Worm (Caenorhabditis elegans) whole organism, late embryonic: Measurements from ENCODE around the gene aex-3.

Source experiments
- C08G9.2 ChIP-seq: sonication (generic microtip); optimal IDR thresholded peaks from 2 replicates; lab custom pipeline; 2016; ENCODE audit warnings: mild to moderate bottlenecking, missing genetic modification characterization, moderate library complexity, missing compliant biosample characterization
- F13H6.1 ChIP-seq: sonication (generic microtip); optimal IDR thresholded peaks from 2 replicates; lab custom pipeline; 2016; ENCODE audit warnings: missing genetic modification characterization, missing compliant biosample characterization
- ahr-1 ChIP-seq: sonication (generic microtip); optimal IDR thresholded peaks from 2 replicates; lab custom pipeline; 2016; ENCODE audit warnings: missing genetic modification characterization, missing compliant biosample characterization
- ceh-14 ChIP-seq: sonication (generic microtip); optimal IDR thresholded peaks from 2 replicates; lab custom pipeline; 2016; ENCODE audit warnings: missing genotype, missing genetic modification characterization, missing compliant biosample characterization
- ceh-18 ChIP-seq: sonication (generic microtip); optimal IDR thresholded peaks from 2 replicates; lab custom pipeline; 2016; ENCODE audit warnings: missing genetic modification characterization, missing compliant biosample characterization
- ceh-2 ChIP-seq: sonication (generic microtip); optimal IDR thresholded peaks from 2 replicates; lab custom pipeline; 2016; ENCODE audit warnings: missing genotype, missing genetic modification characterization, missing compliant biosample characterization
- ceh-22 ChIP-seq: sonication (generic microtip); optimal IDR thresholded peaks from 2 replicates; lab custom pipeline; 2017; ENCODE audit warnings: missing biosample characterization, missing genetic modification characterization
- ceh-24 ChIP-seq: sonication (generic microtip); optimal IDR thresholded peaks from 2 replicates; lab custom pipeline; 2016; ENCODE audit warnings: mild to moderate bottlenecking, missing genetic modification characterization, missing compliant biosample characterization
- ceh-30 ChIP-seq: fragments of 150-350 bp; optimal IDR thresholded peaks from 2 replicates; lab custom pipeline; 2014; ENCODE audit warnings: missing biosample characterization, missing genetic modification characterization
- ceh-31 ChIP-seq: sonication (generic microtip); optimal IDR thresholded peaks from 2 replicates; lab custom pipeline; 2016; ENCODE audit warnings: missing genetic modification characterization, missing compliant biosample characterization
- ceh-34 ChIP-seq: sonication (generic microtip); optimal IDR thresholded peaks from 2 replicates; lab custom pipeline; 2016; ENCODE audit warnings: mild to moderate bottlenecking, missing genetic modification characterization, missing compliant biosample characterization
- ceh-45 ChIP-seq: fragments of 200-800 bp; sonication (Bioruptor generic); IDR thresholded peaks from 2 replicates; pipeline ENCODE4 v1.3.6; 2022; ENCODE audit warnings: missing genetic modification reagents, missing genetic modification characterization, missing compliant biosample characterization
- ceh-48 ChIP-seq: sonication (generic microtip); optimal IDR thresholded peaks from 2 replicates; lab custom pipeline; 2016; ENCODE audit warnings: missing genetic modification characterization, inconsistent platforms, missing compliant biosample characterization
- ceh-9 ChIP-seq: sonication (generic microtip); optimal IDR thresholded peaks from 2 replicates; lab custom pipeline; 2016; ENCODE audit warnings: mild to moderate bottlenecking, missing genetic modification characterization, inconsistent platforms, missing compliant biosample characterization
- che-1 ChIP-seq: sonication (generic microtip); optimal IDR thresholded peaks from 2 replicates; lab custom pipeline; 2016; ENCODE audit warnings: mild to moderate bottlenecking, missing genetic modification characterization, missing compliant biosample characterization
- dmd-4 ChIP-seq: sonication (generic microtip); optimal IDR thresholded peaks from 2 replicates; lab custom pipeline; 2016; ENCODE audit warnings: borderline replicate concordance, missing genetic modification characterization, missing compliant biosample characterization
- elt-2 ChIP-seq: sonication (generic microtip); optimal IDR thresholded peaks from 2 replicates; lab custom pipeline; 2016; ENCODE audit warnings: missing genetic modification reagents, missing genetic modification characterization, missing compliant biosample characterization
- elt-4 ChIP-seq: sonication (generic microtip); optimal IDR thresholded peaks from 2 replicates; lab custom pipeline; 2016; ENCODE audit warnings: missing genetic modification characterization, missing compliant biosample characterization
- ets-4 ChIP-seq: sonication (generic microtip); optimal IDR thresholded peaks from 2 replicates; lab custom pipeline; 2016; ENCODE audit warnings: missing genetic modification characterization, missing compliant biosample characterization
- eyg-1 ChIP-seq: sonication (generic microtip); optimal IDR thresholded peaks from 2 replicates; lab custom pipeline; 2016; ENCODE audit warnings: missing genotype, missing genetic modification characterization, missing compliant biosample characterization
- fax-1 ChIP-seq: sonication (generic microtip); optimal IDR thresholded peaks from 2 replicates; lab custom pipeline; 2016; ENCODE audit warnings: missing genotype, missing genetic modification characterization, missing compliant biosample characterization
- fkh-10 ChIP-seq: fragments of 150-350 bp; optimal IDR thresholded peaks from 2 replicates; lab custom pipeline; 2014; ENCODE audit warnings: missing biosample characterization, missing genetic modification reagents, missing genetic modification characterization
- gmeb-2 ChIP-seq: sonication (generic microtip); optimal IDR thresholded peaks from 2 replicates; lab custom pipeline; 2016; ENCODE audit warnings: missing genetic modification characterization, inconsistent platforms, missing compliant biosample characterization
- hlh-13 ChIP-seq: fragments of 200-800 bp; sonication (Bioruptor generic); optimal IDR thresholded peaks from 2 replicates; lab custom pipeline; 2018; ENCODE audit warnings: mild to moderate bottlenecking, missing genetic modification characterization, missing compliant biosample characterization
- hlh-6 ChIP-seq: sonication (generic microtip); optimal IDR thresholded peaks from 2 replicates; lab custom pipeline; 2016; ENCODE audit warnings: missing genotype, missing genetic modification characterization, missing compliant biosample characterization
- hlh-8 ChIP-seq: sonication (generic microtip); optimal IDR thresholded peaks from 2 replicates; lab custom pipeline; 2016; ENCODE audit warnings: missing genotype, missing genetic modification characterization, missing compliant biosample characterization
- lin-11 ChIP-seq: fragments of 200-800 bp; sonication (Bioruptor generic); optimal IDR thresholded peaks from 2 replicates; lab custom pipeline; 2018; ENCODE audit warnings: mild to moderate bottlenecking, missing genetic modification characterization, missing compliant biosample characterization
- madf-2 ChIP-seq: sonication (generic microtip); optimal IDR thresholded peaks from 2 replicates; lab custom pipeline; 2017; ENCODE audit warnings: missing genetic modification characterization, missing compliant biosample characterization
- mec-3 ChIP-seq: sonication (generic microtip); optimal IDR thresholded peaks from 2 replicates; lab custom pipeline; 2016; ENCODE audit warnings: borderline replicate concordance, missing genetic modification characterization, missing compliant biosample characterization
- nfya-1 ChIP-seq: sonication (generic microtip); optimal IDR thresholded peaks from 2 replicates; lab custom pipeline; 2017; ENCODE audit warnings: missing genetic modification characterization, mild to moderate bottlenecking, missing compliant biosample characterization, antibody characterized with exemption, moderate library complexity
- nhr-232 ChIP-seq: sonication (generic microtip); optimal IDR thresholded peaks from 2 replicates; lab custom pipeline; 2016; ENCODE audit warnings: missing genetic modification characterization, missing compliant biosample characterization
- npax-4 ChIP-seq: sonication (generic microtip); optimal IDR thresholded peaks from 2 replicates; lab custom pipeline; 2016; ENCODE audit warnings: missing genetic modification characterization, missing compliant biosample characterization
- pat-9 ChIP-seq: fragments of 200-800 bp; sonication (Bioruptor generic); optimal IDR thresholded peaks from 2 replicates; lab custom pipeline; 2018; ENCODE audit warnings: mild to moderate bottlenecking, missing genetic modification characterization, moderate library complexity, missing compliant biosample characterization
- pha-4 ChIP-seq: fragments of 150-350 bp; optimal IDR thresholded peaks from 2 replicates; lab custom pipeline; 2018; ENCODE audit warnings: missing biosample characterization, missing genetic modification reagents, missing genetic modification characterization
- pros-1 ChIP-seq: fragments of 150-350 bp; optimal IDR thresholded peaks from 2 replicates; lab custom pipeline; 2014; ENCODE audit warnings: missing biosample characterization, missing genetic modification reagents, missing genetic modification characterization
- ref-2 ChIP-seq: sonication (generic microtip); optimal IDR thresholded peaks from 2 replicates; lab custom pipeline; 2016; ENCODE audit warnings: missing genetic modification characterization, missing compliant biosample characterization
- rnt-1 ChIP-seq: sonication (generic microtip); optimal IDR thresholded peaks from 2 replicates; lab custom pipeline; 2016; ENCODE audit warnings: missing genetic modification characterization, missing compliant biosample characterization
- sdc-2 ChIP-seq: sonication (generic microtip); optimal IDR thresholded peaks from 2 replicates; lab custom pipeline; 2016; ENCODE audit warnings: missing genotype, missing genetic modification characterization, missing compliant biosample characterization
- sox-2 ChIP-seq: fragments of 200-800 bp; sonication (Bioruptor generic); IDR thresholded peaks from 2 replicates; pipeline ENCODE4 v1.3.6; 2022; ENCODE audit warnings: missing genetic modification reagents, missing genetic modification characterization, missing compliant biosample characterization
- tbx-2 ChIP-seq: sonication (generic microtip); optimal IDR thresholded peaks from 2 replicates; lab custom pipeline; 2016; ENCODE audit warnings: missing genetic modification characterization, missing compliant biosample characterization
- tbx-7 ChIP-seq: sonication (generic microtip); optimal IDR thresholded peaks from 2 replicates; lab custom pipeline; 2016; ENCODE audit warnings: missing genotype, missing genetic modification characterization, missing compliant biosample characterization
- ttx-3 ChIP-seq: sonication (generic microtip); optimal IDR thresholded peaks from 2 replicates; lab custom pipeline; 2016; ENCODE audit warnings: missing genetic modification reagents, missing genetic modification characterization, missing compliant biosample characterization
- unc-42 ChIP-seq: sonication (generic microtip); optimal IDR thresholded peaks from 2 replicates; lab custom pipeline; 2016; ENCODE audit warnings: missing genotype, missing genetic modification characterization, missing compliant biosample characterization
- unc-55 ChIP-seq: sonication (generic microtip); optimal IDR thresholded peaks from 2 replicates; lab custom pipeline; 2017; ENCODE audit warnings: missing biosample characterization, missing genetic modification reagents, missing genetic modification characterization
- zip-5 ChIP-seq: sonication (generic microtip); optimal IDR thresholded peaks from 2 replicates; lab custom pipeline; 2016; ENCODE audit warnings: missing genetic modification characterization, missing compliant biosample characterization
- ztf-16 ChIP-seq: sonication (generic microtip); optimal IDR thresholded peaks from 2 replicates; lab custom pipeline; 2017; ENCODE audit warnings: missing genetic modification characterization, missing compliant biosample characterization

The aex-3 gene

ce11 chrX:736989-737388 lies 22.5 kb downstream of the aex-3 start:
- no peak for TF ChIP-seq pros-1
- TF ChIP-seq ceh-31 (tag; lab: Kevin White, UChicago) = peak; percentile 51

DNA sequence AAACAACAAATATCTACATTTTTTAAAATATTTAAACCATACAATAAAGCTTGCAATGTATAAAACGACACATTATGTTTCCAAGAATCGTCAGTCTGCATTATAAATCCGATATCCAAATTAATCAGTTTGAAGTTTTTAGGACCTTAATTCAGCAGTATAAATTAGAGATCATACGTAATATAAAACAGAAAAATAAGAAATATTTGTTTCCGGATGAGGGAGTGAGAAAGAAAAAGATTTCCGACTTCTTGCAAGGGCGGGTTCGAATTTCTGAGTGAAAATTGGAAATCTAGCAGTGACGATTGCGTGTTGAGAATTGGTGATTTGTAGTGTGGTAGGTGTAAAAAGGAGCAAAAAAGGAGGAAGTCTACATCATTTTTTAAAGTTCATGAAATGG lies 24.0 kb downstream of the aex-3 start, which contains the start of gene npr-19:
npr-19 (minus strand) TSS at position 101 of the 400 bp plus-strand sequence.
- TF ChIP-seq madf-2 (no peak), ceh-34 (tag; lab: Kevin White, UChicago) (no peak), hlh-6 (no peak), npax-4 (tag; lab: Kevin White, UChicago) (no peak), tbx-2 (no peak), pros-1 (no peak), ceh-24 (tag; lab: Kevin White, UChicago) (no peak), C08G9.2 (no peak), sox-2 (GFP tag; lab: Robert Waterston, UW) (no peak), ceh-2 (tag; lab: Kevin White, UChicago) (no peak), ceh-9 (tag; lab: Kevin White, UChicago) (no peak), mec-3 (tag; lab: Kevin White, UChicago) (no peak), nfya-1 (no peak), ztf-16 (tag; lab: Kevin White, UChicago) (no peak), che-1 (tag; lab: Kevin White, UChicago) (no peak), gmeb-2 (no peak), fkh-10 (GFP tag; lab: Kevin White, UChicago) (no peak), nhr-232 (tag; lab: Kevin White, UChicago) (no peak), ahr-1 (tag; lab: Kevin White, UChicago) (no peak)

- TF ChIP-seq tbx-7 (tag; lab: Kevin White, UChicago) = no peak
- TF ChIP-seq elt-2 = peak; percentile 94
Observed at ce11 chrX:729062-729461, 30.5 kb downstream of the aex-3 start.

ce11 chrX:727737-728136 lies 31.8 kb downstream of the aex-3 start:
- TF ChIP-seq zip-5 (tag; lab: Kevin White, UChicago) (no peak), C08G9.2 (peak; percentile 20), hlh-13 (no peak), fax-1 (tag; lab: Kevin White, UChicago) (peak; percentile 32), ceh-22 (tag; lab: Kevin White, UChicago) (no peak), ref-2 (tag; lab: Kevin White, UChicago) (peak; percentile 79), ceh-14 (tag; lab: Kevin White, UChicago) (peak; percentile 32), sdc-2 (peak; percentile 90), pat-9 (no peak), ceh-30 (tag; lab: Kevin White, UChicago) (no peak), tbx-2 (peak; percentile 79), ztf-16 (tag; lab: Kevin White, UChicago) (no peak), elt-4 (tag; lab: Kevin White, UChicago) (no peak), gmeb-2 (no peak), ceh-48 (tag; lab: Kevin White, UChicago) (peak; percentile 88), ceh-18 (tag; lab: Kevin White, UChicago) (peak; percentile 23), ceh-24 (tag; lab: Kevin White, UChicago) (no peak), pros-1 (peak; percentile 7), lin-11 (tag; lab: Kevin White, UChicago) (no peak), ahr-1 (tag; lab: Kevin White, UChicago) (no peak), ttx-3 (tag; lab: Kevin White, UChicago) (no peak), nfya-1 (peak; percentile 90), madf-2 (no peak), eyg-1 (tag; lab: Kevin White, UChicago) (peak; percentile 60), ceh-31 (tag; lab: Kevin White, UChicago) (peak; percentile 90), pha-4 (no peak), hlh-6 (peak; percentile 52), hlh-8 (tag; lab: Kevin White, UChicago) (peak; percentile 69), dmd-4 (tag; lab: Kevin White, UChicago) (no peak), unc-55 (GFP tag; lab: Kevin White, UChicago) (peak; percentile 43), rnt-1 (peak; percentile 87), tbx-7 (tag; lab: Kevin White, UChicago) (no peak), ets-4 (tag; lab: Kevin White, UChicago) (no peak), ceh-45 (GFP tag; lab: Robert Waterston, UW) (no peak), F13H6.1 (tag; lab: Kevin White, UChicago) (peak; percentile 56), mec-3 (tag; lab: Kevin White, UChicago) (no peak), unc-42 (tag; lab: Kevin White, UChicago) (peak; percentile 95), che-1 (tag; lab: Kevin White, UChicago) (no peak)
